Fruit fly (Drosophila melanogaster) whole organism, embryonic: Measurements from ENCODE around the gene CG17801.

Experiments
- Abd-B ChIP-seq: fragments of 200-800 bp; sonication (Bioruptor generic); optimal IDR thresholded peaks from 2 replicates; lab custom pipeline; 2018; ENCODE audit warnings: missing biosample characterization, mild to moderate bottlenecking, missing genetic modification characterization, moderate library complexity
- Bteb2 ChIP-seq: fragments of 200-800 bp; sonication (Bioruptor generic); optimal IDR thresholded peaks from 2 replicates; lab custom pipeline; 2016; ENCODE audit warnings: missing biosample characterization, missing genetic modification characterization
- CG10462 ChIP-seq: fragments of 200-800 bp; sonication (Bioruptor generic); optimal IDR thresholded peaks from 2 replicates; lab custom pipeline; 2016; ENCODE audit warnings: missing biosample characterization, missing genetic modification characterization
- CG11093 ChIP-seq: fragments of 200-800 bp; sonication (Bioruptor generic); IDR thresholded peaks from 3 replicates; pipeline ENCODE4 v1.3.6; 2022; ENCODE audit warnings: missing biosample characterization, missing genetic modification characterization
- CG11504 ChIP-seq: fragments of 200-800 bp; sonication (Bioruptor generic); optimal IDR thresholded peaks from 3 replicates; lab custom pipeline; 2019; ENCODE audit warnings: missing biosample characterization, mild to moderate bottlenecking, missing genetic modification characterization, moderate library complexity
- CG11695 ChIP-seq: fragments of 200-800 bp; sonication (Bioruptor generic); IDR thresholded peaks from 3 replicates; pipeline ENCODE4 v1.3.6; 2022; ENCODE audit warnings: missing biosample characterization, missing genetic modification characterization
- CG12219 ChIP-seq: fragments of 200-800 bp; sonication (Bioruptor generic); optimal IDR thresholded peaks from 3 replicates; lab custom pipeline; 2018; ENCODE audit warnings: missing biosample characterization, mild to moderate bottlenecking, missing genetic modification characterization
- CG14965 ChIP-seq: fragments of 200-800 bp; sonication (Bioruptor generic); optimal IDR thresholded peaks from 2 replicates; lab custom pipeline; 2016; ENCODE audit warnings: missing biosample characterization, missing genetic modification characterization, borderline replicate concordance
- CG1529 ChIP-seq: fragments of 200-800 bp; sonication (Bioruptor generic); optimal IDR thresholded peaks from 3 replicates; lab custom pipeline; 2018; ENCODE audit warnings: missing biosample characterization, missing genetic modification characterization
- CG1792 ChIP-seq: fragments of 200-800 bp; sonication (Bioruptor generic); optimal IDR thresholded peaks from 2 replicates; lab custom pipeline; 2016; ENCODE audit warnings: missing biosample characterization, missing genetic modification characterization
- CG31224 ChIP-seq: fragments of 200-800 bp; sonication (Bioruptor generic); IDR thresholded peaks from 2 replicates; pipeline ENCODE4 v1.3.6; 2022; ENCODE audit warnings: missing biosample characterization, missing genetic modification characterization
- CG3281 ChIP-seq: fragments of 200-800 bp; sonication (Bioruptor generic); optimal IDR thresholded peaks from 3 replicates; lab custom pipeline; 2017; ENCODE audit warnings: missing biosample characterization, mild to moderate bottlenecking, missing genetic modification characterization
- CG7357 ChIP-seq: fragments of 200-800 bp; sonication (Bioruptor generic); IDR thresholded peaks from 3 replicates; pipeline ENCODE4 v1.3.6; 2022; ENCODE audit warnings: missing biosample characterization, missing genetic modification characterization
- CG8089 ChIP-seq: fragments of 200-800 bp; sonication (Bioruptor generic); optimal IDR thresholded peaks from 3 replicates; lab custom pipeline; 2016; ENCODE audit warnings: missing biosample characterization, missing genetic modification characterization
- CG9817 ChIP-seq: fragments of 200-800 bp; sonication (Bioruptor generic); optimal IDR thresholded peaks from 2 replicates; lab custom pipeline; 2018; ENCODE audit warnings: missing biosample characterization, mild to moderate bottlenecking, missing genetic modification characterization, moderate library complexity
- CG9932 ChIP-seq: fragments of 200-800 bp; sonication (Bioruptor generic); IDR thresholded peaks from 2 replicates; pipeline ENCODE4 v1.3.6; 2022; ENCODE audit warnings: missing biosample characterization, missing genetic modification characterization
- D19A ChIP-seq: fragments of 200-800 bp; optimal IDR thresholded peaks from 3 replicates; lab custom pipeline; 2019; ENCODE audit warnings: missing biosample characterization, mild to moderate bottlenecking, missing genetic modification characterization, moderate library complexity
- H2.0 ChIP-seq: fragments of 200-800 bp; sonication (Bioruptor generic); IDR thresholded peaks from 2 replicates; pipeline ENCODE4 v1.3.6; 2022; ENCODE audit warnings: missing biosample characterization, missing genetic modification characterization
- HHEX ChIP-seq: fragments of 200-800 bp; sonication (Bioruptor generic); optimal IDR thresholded peaks from 3 replicates; lab custom pipeline; 2017; ENCODE audit warnings: missing biosample characterization, mild to moderate bottlenecking, missing genetic modification characterization, missing genetic modification reagents
- Hmr ChIP-seq: fragments of 200-800 bp; sonication (Bioruptor generic); optimal IDR thresholded peaks from 3 replicates; lab custom pipeline; 2017; ENCODE audit warnings: mild to moderate bottlenecking, missing biosample characterization, missing genetic modification reagents, missing genetic modification characterization
- Hr39 ChIP-seq: fragments of >200 bp; optimal IDR thresholded peaks from 2 replicates; lab custom pipeline; 2017
- Hsf ChIP-seq: fragments of 200-800 bp; sonication (Bioruptor generic); optimal IDR thresholded peaks from 3 replicates; lab custom pipeline; 2016; ENCODE audit warnings: missing biosample characterization, missing genetic modification characterization
- Kr ChIP-seq: fragments of 200-800 bp; sonication (Bioruptor generic); optimal IDR thresholded peaks from 2 replicates; lab custom pipeline; 2017; ENCODE audit warnings: missing biosample characterization, mild to moderate bottlenecking, missing genetic modification characterization
- Max ChIP-seq: fragments of 200-800 bp; sonication (Bioruptor generic); optimal IDR thresholded peaks from 2 replicates; lab custom pipeline; 2016; ENCODE audit warnings: missing biosample characterization, mild to moderate bottlenecking, missing genetic modification characterization
- Opbp ChIP-seq: fragments of 200-800 bp; sonication (Bioruptor generic); IDR thresholded peaks from 3 replicates; pipeline ENCODE4 v1.3.6; 2022; ENCODE audit warnings: missing biosample characterization, missing genetic modification characterization; ENCODE audit not compliant: partially characterized antibody
- PHDP ChIP-seq: fragments of 200-800 bp; sonication (Bioruptor generic); optimal IDR thresholded peaks from 3 replicates; lab custom pipeline; 2018; ENCODE audit warnings: missing biosample characterization, mild to moderate bottlenecking, missing genetic modification characterization, moderate library complexity
- Usf ChIP-seq: fragments of 200-800 bp; sonication (Bioruptor generic); optimal IDR thresholded peaks from 2 replicates; lab custom pipeline; 2017; ENCODE audit warnings: missing genotype, missing biosample characterization, missing genetic modification characterization
- Xrp1 ChIP-seq: fragments of 200-800 bp; sonication (Bioruptor generic); IDR thresholded peaks from 2 replicates; pipeline ENCODE4 v1.3.6; 2022; ENCODE audit warnings: missing biosample characterization, missing genetic modification characterization
- az2 ChIP-seq: fragments of 200-800 bp; sonication (Bioruptor generic); optimal IDR thresholded peaks from 3 replicates; lab custom pipeline; 2016; ENCODE audit warnings: missing biosample characterization, missing genetic modification characterization
- bbx ChIP-seq: fragments of 200-800 bp; sonication (Bioruptor generic); IDR thresholded peaks from 2 replicates; pipeline ENCODE4 v1.3.6; 2022; ENCODE audit warnings: missing biosample characterization, missing genetic modification characterization; ENCODE audit not compliant: partially characterized antibody
- crc ChIP-seq: fragments of 200-800 bp; sonication (Bioruptor generic); optimal IDR thresholded peaks from 2 replicates; lab custom pipeline; 2016; ENCODE audit warnings: missing biosample characterization, missing genetic modification characterization
- croc ChIP-seq: fragments of 200-800 bp; sonication (Bioruptor generic); conservative IDR thresholded peaks from 3 replicates; pipeline ENCODE4 v1.3.6; 2022; ENCODE audit warnings: missing biosample characterization, missing genetic modification characterization
- crol ChIP-seq: fragments of 200-800 bp; sonication (Bioruptor generic); IDR thresholded peaks from 2 replicates; pipeline ENCODE4 v1.3.6; 2022; ENCODE audit warnings: missing biosample characterization, missing genetic modification characterization
- da ChIP-seq: fragments of 200-800 bp; sonication (Bioruptor generic); optimal IDR thresholded peaks from 2 replicates; lab custom pipeline; 2016; ENCODE audit warnings: missing biosample characterization, missing genetic modification characterization
- dmrt99B ChIP-seq: fragments of 200-800 bp; sonication (Bioruptor generic); optimal IDR thresholded peaks from 2 replicates; lab custom pipeline; 2018; ENCODE audit warnings: missing biosample characterization, mild to moderate bottlenecking, missing genetic modification characterization, moderate library complexity
- emc ChIP-seq: fragments of 200-800 bp; sonication (Bioruptor generic); optimal IDR thresholded peaks from 2 replicates; lab custom pipeline; 2016; ENCODE audit warnings: missing biosample characterization, missing genetic modification characterization
- eyg ChIP-seq: fragments of 200-800 bp; sonication (Bioruptor generic); optimal IDR thresholded peaks from 3 replicates; lab custom pipeline; 2016; ENCODE audit warnings: missing biosample characterization, missing genetic modification characterization
- grau ChIP-seq: fragments of 200-800 bp; optimal IDR thresholded peaks from 3 replicates; lab custom pipeline; 2019; ENCODE audit warnings: missing biosample characterization, mild to moderate bottlenecking, missing genetic modification characterization, moderate library complexity
- ind ChIP-seq: fragments of 200-800 bp; sonication (Bioruptor generic); optimal IDR thresholded peaks from 3 replicates; lab custom pipeline; 2016; ENCODE audit warnings: missing biosample characterization, missing genetic modification characterization
- kah ChIP-seq: fragments of 200-800 bp; sonication (Bioruptor generic); optimal IDR thresholded peaks from 2 replicates; lab custom pipeline; 2018; ENCODE audit warnings: missing biosample characterization, mild to moderate bottlenecking, missing genetic modification characterization
- lmd ChIP-seq: fragments of 200-800 bp; sonication (Bioruptor generic); IDR thresholded peaks from 2 replicates; pipeline ENCODE4 v1.3.6; 2022; ENCODE audit warnings: missing biosample characterization, missing genetic modification characterization
- lov ChIP-seq, 2 experiments: fragments of 200-800 bp in 1 of 2; fragments of >200 bp in 1 of 2; sonication (Bioruptor generic) in 1 of 2; IDR thresholded peaks in 1 of 2; optimal IDR thresholded peaks in 1 of 2; 2 replicates in 1 of 2; 3 replicates in 1 of 2; pipeline versions ENCODE4 v1.3.6 to Lab custom; 2017 to 2022; ENCODE audit warnings: missing biosample characterization in 1 of 2, missing genetic modification characterization in 1 of 2
- nerfin-1 ChIP-seq: fragments of 200-800 bp; sonication (Bioruptor generic); optimal IDR thresholded peaks from 3 replicates; lab custom pipeline; 2019; ENCODE audit warnings: missing biosample characterization, mild to moderate bottlenecking, missing genetic modification characterization, moderate library complexity
- pnt ChIP-seq: fragments of 200-800 bp; sonication (Bioruptor generic); optimal IDR thresholded peaks from 3 replicates; lab custom pipeline; 2016; ENCODE audit warnings: missing biosample characterization, missing genetic modification characterization
- ranshi ChIP-seq: fragments of 200-800 bp; sonication (Bioruptor generic); IDR thresholded peaks from 2 replicates; pipeline ENCODE4 v1.3.6; 2022; ENCODE audit warnings: missing biosample characterization, missing genetic modification characterization
- seq ChIP-seq: fragments of 200-800 bp; sonication (Bioruptor generic); IDR thresholded peaks from 2 replicates; pipeline ENCODE4 v1.3.6; 2022; ENCODE audit warnings: missing biosample characterization, missing genetic modification characterization
- unpg ChIP-seq: fragments of 200-800 bp; sonication (Bioruptor generic); optimal IDR thresholded peaks from 3 replicates; lab custom pipeline; 2018; ENCODE audit warnings: missing biosample characterization, mild to moderate bottlenecking, missing genetic modification characterization, moderate library complexity
- z ChIP-seq: fragments of 200-800 bp; sonication (Bioruptor generic); IDR thresholded peaks from 3 replicates; pipeline ENCODE4 v1.3.6; 2022; ENCODE audit warnings: missing biosample characterization, missing genetic modification characterization
- zen2 ChIP-seq: fragments of 200-800 bp; sonication (Bioruptor generic); IDR thresholded peaks from 3 replicates; pipeline ENCODE4 v1.3.6; 2022; ENCODE audit warnings: missing biosample characterization, missing genetic modification characterization; ENCODE audit not compliant: partially characterized antibody
- zf30C ChIP-seq: fragments of 200-800 bp; sonication (Bioruptor generic); optimal IDR thresholded peaks from 3 replicates; lab custom pipeline; 2018; ENCODE audit warnings: missing biosample characterization, mild to moderate bottlenecking, missing genetic modification characterization

CG17801 gene

dm6 chr3R:17849178-17849577, 42.3 kb upstream of the CG17801 start (continued):
- peak; percentile 2 for TF ChIP-seq CG9817
- no peak for TF ChIP-seq eyg (GFP tag; lab: Kevin White, UChicago)
- TF ChIP-seq lmd (GFP tag; lab: Robert Waterston, UW), result no peak; the same call in 1 of the 2 replicates
- TF ChIP-seq CG11504 (tag; lab: Kevin White, UChicago), result peak; percentile 60
- TF ChIP-seq CG7357 (GFP tag; lab: Robert Waterston, UW), result 0 out of 3 replicates have a peak, but pooled peaks have one; percentile 6
- TF ChIP-seq Hmr (GFP tag; lab: Kevin White, UChicago), result peak; percentile 51
- peak; percentile 7 for TF ChIP-seq az2 (GFP tag; lab: Kevin White, UChicago)
- TF ChIP-seq dmrt99B (tag; lab: Kevin White, UChicago), result peak; percentile 56
- TF ChIP-seq CG14965 (GFP tag; lab: Kevin White, UChicago), result no peak
- no peak for TF ChIP-seq Abd-B (GFP tag; lab: Kevin White, UChicago)
- TF ChIP-seq grau (tag; lab: Kevin White, UChicago), result peak; percentile 46
- 0 out of 2 replicates have a peak, but pooled peaks have one; percentile 22 for TF ChIP-seq CG9932 (GFP tag; lab: Robert Waterston, UW)
- peak; percentile 14 for TF ChIP-seq D19A (tag; lab: Kevin White, UChicago)
- TF ChIP-seq PHDP, result peak; percentile 34
- TF ChIP-seq CG11695 (GFP tag; lab: Robert Waterston, UW), result 0 out of 3 replicates have a peak, but pooled peaks have one; percentile 31
- TF ChIP-seq CG31224 (GFP tag; lab: Robert Waterston, UW), result no peak

- no peak for TF ChIP-seq CG3281 (GFP tag; lab: Kevin White, UChicago)
- peak; percentile 82 for TF ChIP-seq Hr39
- no peak for TF ChIP-seq Max (GFP tag; lab: Kevin White, UChicago)
- TF ChIP-seq z (GFP tag; lab: Robert Waterston, UW), result peak; percentile 26; the same call in 1 of the 3 replicates
- TF ChIP-seq croc (GFP tag; lab: Robert Waterston, UW), result no peak
- TF ChIP-seq Hsf (GFP tag; lab: Kevin White, UChicago), result no peak
- TF ChIP-seq da (GFP tag; lab: Kevin White, UChicago), result no peak
- TF ChIP-seq unpg, result no peak
- no peak for TF ChIP-seq CG9817
- peak; percentile 64 for TF ChIP-seq crol (GFP tag; lab: Robert Waterston, UW)
- no peak for TF ChIP-seq CG9932 (GFP tag; lab: Robert Waterston, UW)
- no peak for TF ChIP-seq CG12219 (GFP tag; lab: Kevin White, UChicago)
- TF ChIP-seq ind (GFP tag; lab: Kevin White, UChicago), result no peak
- TF ChIP-seq CG11093 (GFP tag; lab: Robert Waterston, UW), result no peak
- peak; percentile 73 for TF ChIP-seq bbx
- no peak for TF ChIP-seq pnt
- TF ChIP-seq Opbp (GFP tag; lab: Robert Waterston, UW), result peak; percentile 52; the same call in 2 of the 3 replicates
- TF ChIP-seq CG1529 (GFP tag; lab: Kevin White, UChicago), result no peak
- TF ChIP-seq nerfin-1, result peak; percentile 100
- TF ChIP-seq Xrp1 (GFP tag; lab: Robert Waterston, UW), result no peak
- TF ChIP-seq zf30C (GFP tag; lab: Kevin White, UChicago), result no peak
- no peak for TF ChIP-seq emc (GFP tag; lab: Kevin White, UChicago)
- TF ChIP-seq ranshi (GFP tag; lab: Robert Waterston, UW), result no peak
- TF ChIP-seq seq (GFP tag; lab: Robert Waterston, UW), result peak; percentile 42; the same call in 1 of the 2 replicates
- TF ChIP-seq Usf, result no peak
- TF ChIP-seq CG10462, result no peak
- no peak for TF ChIP-seq CG8089 (GFP tag; lab: Kevin White, UChicago)
- TF ChIP-seq Kr (GFP tag; lab: Kevin White, UChicago), result no peak
- no peak for TF ChIP-seq H2.0 (GFP tag; lab: Robert Waterston, UW)
- TF ChIP-seq kah (GFP tag; lab: Kevin White, UChicago), result no peak
- no peak for TF ChIP-seq Bteb2
- no peak for TF ChIP-seq HHEX (GFP tag; lab: Kevin White, UChicago)
- no peak for TF ChIP-seq CG1792 (GFP tag; lab: Kevin White, UChicago)
- TF ChIP-seq zen2 (GFP tag; lab: Robert Waterston, UW), result 0 out of 3 replicates have a peak, but pooled peaks have one; percentile 7
- no peak for TF ChIP-seq crc (GFP tag; lab: Kevin White, UChicago)
- no peak for TF ChIP-seq lov (optimal IDR thresholded peaks at IDR 0.05; lab: Kevin White, UChicago)
- no peak for TF ChIP-seq lov (GFP tag; IDR thresholded peaks at IDR 0.05; lab: Robert Waterston, UW)
Measured at dm6 chr3R:17846966-17847365, 40.1 kb upstream of the CG17801 start.
